Worm (Caenorhabditis elegans) whole organism, mixed stage, embryonic: ENCODE data around the gene fubl-2.

Experiments used
- blmp-1 ChIP-seq: fragments of 150-350 bp; optimal IDR thresholded peaks from 2 replicates; lab custom pipeline; 2014; ENCODE audit warnings: missing biosample characterization, missing genetic modification characterization
- ceh-83 ChIP-seq: fragments of 200-800 bp; sonication (Bioruptor generic); optimal IDR thresholded peaks from 2 replicates; lab custom pipeline; 2018; ENCODE audit warnings: mild to moderate bottlenecking, missing genetic modification characterization, missing compliant biosample characterization
- ces-1 ChIP-seq: fragments of 150-350 bp; optimal IDR thresholded peaks from 2 replicates; lab custom pipeline; 2014; ENCODE audit warnings: missing biosample characterization, missing genetic modification reagents, missing genetic modification characterization
- cnd-1 ChIP-seq: fragments of 200-800 bp; sonication (Bioruptor generic); optimal IDR thresholded peaks from 2 replicates; lab custom pipeline; 2018; ENCODE audit warnings: mild to moderate bottlenecking, missing genetic modification characterization, missing compliant biosample characterization
- nhr-12 ChIP-seq: fragments of 150-350 bp; optimal IDR thresholded peaks from 2 replicates; lab custom pipeline; 2014; ENCODE audit warnings: missing biosample characterization, missing genetic modification characterization
- nhr-28 ChIP-seq: fragments of 150-350 bp; optimal IDR thresholded peaks from 2 replicates; lab custom pipeline; 2014; ENCODE audit warnings: missing biosample characterization, missing genetic modification characterization
- tbx-8 ChIP-seq: fragments of 200-800 bp; sonication (Bioruptor generic); optimal IDR thresholded peaks from 2 replicates; lab custom pipeline; 2018; ENCODE audit warnings: mild to moderate bottlenecking, missing genetic modification characterization, moderate library complexity, missing compliant biosample characterization
- unc-39 ChIP-seq: fragments of 150-350 bp; optimal IDR thresholded peaks from 2 replicates; lab custom pipeline; 2014; ENCODE audit warnings: missing biosample characterization, missing genetic modification characterization

DNA sequence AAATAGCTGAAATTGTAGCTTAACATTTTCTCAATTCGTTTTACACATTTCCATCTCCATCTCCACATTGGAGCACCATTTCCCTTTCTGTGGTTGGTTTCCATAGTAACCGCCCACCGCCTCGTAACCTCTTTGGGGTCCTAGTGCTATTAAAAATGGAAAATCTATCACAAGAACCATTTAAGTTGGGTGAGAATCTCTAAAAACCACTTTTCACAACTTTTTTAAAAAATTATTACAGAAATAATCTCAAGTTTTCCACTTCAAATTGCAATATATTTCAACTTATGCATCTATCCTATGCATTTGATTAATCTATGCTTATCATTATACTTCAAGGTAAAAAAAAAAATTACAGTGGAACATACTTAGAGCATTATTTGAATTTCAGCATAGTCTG lies 17.6 kb downstream of the fubl-2 start, which contains the start of gene tmem-17:
- TF ChIP-seq blmp-1 (no peak), unc-39 (tag; lab: Kevin White, UChicago) (no peak), cnd-1 (tag; lab: Kevin White, UChicago) (no peak), nhr-28 (tag; lab: Kevin White, UChicago) (no peak), ceh-83 (no peak), nhr-12 (no peak), tbx-8 (GFP tag; lab: Kevin White, UChicago) (no peak), ces-1 (GFP tag; lab: Kevin White, UChicago) (no peak)
